Worm (Caenorhabditis elegans) whole organism, young adult: ENCODE results near the gene H03A11.13.

Experiments used
- B0336.3 ChIP-seq: fragments of 200-800 bp; sonication (Bioruptor generic); IDR thresholded peaks from 2 replicates; pipeline ENCODE4 v1.3.6; 2022; ENCODE audit warnings: missing genetic modification characterization, missing compliant biosample characterization
- C17E4.6 ChIP-seq: fragments of 200-800 bp; sonication (Bioruptor generic); IDR thresholded peaks from 2 replicates; pipeline ENCODE4 v1.3.6; 2022; ENCODE audit warnings: missing genetic modification reagents, missing genetic modification characterization, missing compliant biosample characterization
- F22D6.2 ChIP-seq: sonication (generic microtip); optimal IDR thresholded peaks from 2 replicates; lab custom pipeline; 2016; ENCODE audit warnings: mild to moderate bottlenecking, missing genetic modification characterization, missing compliant biosample characterization
- F33H1.4 ChIP-seq: fragments of 200-800 bp; sonication (Bioruptor generic); IDR thresholded peaks from 2 replicates; pipeline ENCODE4 v1.3.6; 2022; ENCODE audit warnings: missing genetic modification reagents, missing genetic modification characterization, missing compliant biosample characterization
- F52B5.7 ChIP-seq: sonication (generic microtip); optimal IDR thresholded peaks from 2 replicates; lab custom pipeline; 2016; ENCODE audit warnings: mild to moderate bottlenecking, missing genetic modification characterization, missing compliant biosample characterization
- Y79H2A.3 ChIP-seq: fragments of 200-800 bp; sonication (Bioruptor generic); conservative IDR thresholded peaks from 2 replicates; pipeline ENCODE4 v1.3.6; 2022; ENCODE audit warnings: missing genetic modification reagents, missing genetic modification characterization, missing compliant biosample characterization
- Y95B8A.8 ChIP-seq: fragments of 200-800 bp; sonication (Bioruptor generic); IDR thresholded peaks from 2 replicates; pipeline ENCODE4 v1.3.6; 2022; ENCODE audit warnings: missing genetic modification reagents, missing genetic modification characterization, missing compliant biosample characterization
- ZK185.1 ChIP-seq: sonication (generic microtip); optimal IDR thresholded peaks from 2 replicates; lab custom pipeline; 2016; ENCODE audit warnings: mild to moderate bottlenecking, missing genetic modification characterization, missing compliant biosample characterization; ENCODE audit not compliant: poor library complexity, severe bottlenecking
- ama-1 ChIP-seq, 3 experiments: fragments of 150-350 bp in 1 of 3; sonication (generic microtip) in 2 of 3; optimal IDR thresholded peaks; 2 replicates each; lab custom pipeline; 2014 to 2018; ENCODE audit warnings: missing biosample characterization in 2 of 3, missing genetic modification characterization in 2 of 3, missing genetic modification reagents in 2 of 3
- aptf-2 ChIP-seq: fragments of 200-800 bp; sonication (Bioruptor generic); conservative IDR thresholded peaks from 2 replicates; pipeline ENCODE4 v1.3.6; 2022; ENCODE audit warnings: missing genetic modification reagents, missing genetic modification characterization, missing compliant biosample characterization
- athp-1 ChIP-seq: sonication (generic microtip); optimal IDR thresholded peaks from 2 replicates; lab custom pipeline; 2017; ENCODE audit warnings: mild to moderate bottlenecking, missing genetic modification characterization, missing compliant biosample characterization
- attf-3 ChIP-seq: fragments of 200-800 bp; sonication (Bioruptor generic); conservative IDR thresholded peaks from 2 replicates; pipeline ENCODE4 v1.3.6; 2022; ENCODE audit warnings: missing genetic modification reagents, missing genetic modification characterization, missing compliant biosample characterization
- attf-6 ChIP-seq: fragments of 200-800 bp; sonication (Bioruptor generic); IDR thresholded peaks from 2 replicates; pipeline ENCODE4 v1.3.6; 2022; ENCODE audit warnings: missing genetic modification reagents, missing genetic modification characterization, missing compliant biosample characterization
- ceh-40 ChIP-seq: fragments of 200-800 bp; sonication (Bioruptor generic); IDR thresholded peaks from 2 replicates; pipeline ENCODE4 v1.3.6; 2022; ENCODE audit warnings: missing genetic modification characterization, missing compliant biosample characterization
- ceh-91 ChIP-seq: fragments of 200-800 bp; sonication (Bioruptor generic); IDR thresholded peaks from 2 replicates; pipeline ENCODE4 v1.3.6; 2022; ENCODE audit warnings: missing genetic modification reagents, missing genetic modification characterization, missing compliant biosample characterization
- chd-7 ChIP-seq: sonication (generic microtip); optimal IDR thresholded peaks from 2 replicates; lab custom pipeline; 2016; ENCODE audit warnings: mild to moderate bottlenecking, missing genetic modification characterization, moderate library complexity, missing compliant biosample characterization
- efl-1 ChIP-seq: fragments of 150-350 bp; optimal IDR thresholded peaks from 2 replicates; lab custom pipeline; 2014; ENCODE audit warnings: missing biosample characterization, missing genetic modification reagents, missing genetic modification characterization
- egl-44 ChIP-seq: fragments of 200-800 bp; sonication (Bioruptor generic); IDR thresholded peaks from 2 replicates; pipeline ENCODE4 v1.3.6; 2022; ENCODE audit warnings: missing genetic modification reagents, missing genetic modification characterization, missing compliant biosample characterization
- egrh-3 ChIP-seq: fragments of 200-800 bp; sonication (Bioruptor generic); IDR thresholded peaks from 2 replicates; pipeline ENCODE4 v1.3.6; 2022; ENCODE audit warnings: missing genetic modification reagents, missing genetic modification characterization, missing compliant biosample characterization
- ets-4 ChIP-seq: fragments of 200-800 bp; sonication (Bioruptor generic); optimal IDR thresholded peaks from 2 replicates; lab custom pipeline; 2018; ENCODE audit warnings: mild to moderate bottlenecking, missing genetic modification characterization, missing compliant biosample characterization
- fkh-3 ChIP-seq: sonication (generic microtip); optimal IDR thresholded peaks from 2 replicates; lab custom pipeline; 2016; ENCODE audit warnings: mild to moderate bottlenecking, missing genetic modification characterization, missing compliant biosample characterization
- hrde-1 ChIP-seq: sonication (generic microtip); optimal IDR thresholded peaks from 2 replicates; lab custom pipeline; 2016; ENCODE audit warnings: missing genetic modification characterization, mild to moderate bottlenecking, missing compliant biosample characterization, moderate library complexity, missing genotype, missing genetic modification reagents, borderline replicate concordance
- let-526 ChIP-seq: fragments of 200-800 bp; sonication (Bioruptor generic); IDR thresholded peaks from 2 replicates; pipeline ENCODE4 v1.3.6; 2022; ENCODE audit warnings: missing genetic modification reagents, missing genetic modification characterization, missing compliant biosample characterization
- lin-26 ChIP-seq: fragments of 200-800 bp; sonication (Bioruptor generic); IDR thresholded peaks from 2 replicates; pipeline ENCODE4 v1.3.6; 2022; ENCODE audit warnings: missing genetic modification reagents, missing genetic modification characterization, missing compliant biosample characterization
- lin-40 ChIP-seq: sonication (generic microtip); optimal IDR thresholded peaks from 2 replicates; lab custom pipeline; 2016; ENCODE audit warnings: missing genetic modification characterization, mild to moderate bottlenecking, missing compliant biosample characterization, missing genotype, missing genetic modification reagents
- lir-1 ChIP-seq: fragments of 200-800 bp; sonication (Bioruptor generic); conservative IDR thresholded peaks from 2 replicates; pipeline ENCODE4 v1.3.6; 2022; ENCODE audit warnings: missing genetic modification reagents, missing genetic modification characterization, missing compliant biosample characterization
- lsl-1 ChIP-seq: fragments of 200-800 bp; sonication (Bioruptor generic); optimal IDR thresholded peaks from 2 replicates; lab custom pipeline; 2018; ENCODE audit warnings: mild to moderate bottlenecking, missing genetic modification characterization, moderate library complexity, missing compliant biosample characterization
- madf-6 ChIP-seq: fragments of 200-800 bp; sonication (Bioruptor generic); IDR thresholded peaks from 2 replicates; pipeline ENCODE4 v1.3.6; 2022; ENCODE audit warnings: missing genetic modification reagents, missing genetic modification characterization, missing compliant biosample characterization
- madf-8 ChIP-seq: fragments of 200-800 bp; sonication (Bioruptor generic); conservative IDR thresholded peaks from 2 replicates; pipeline ENCODE4 v1.3.6; 2022; ENCODE audit warnings: missing genetic modification reagents, missing genetic modification characterization, missing compliant biosample characterization
- mcd-1 ChIP-seq: fragments of 200-800 bp; sonication (Bioruptor generic); IDR thresholded peaks from 2 replicates; pipeline ENCODE4 v1.3.6; 2022; ENCODE audit warnings: missing genetic modification reagents, missing genetic modification characterization, missing compliant biosample characterization
- mxl-1 ChIP-seq: sonication (generic microtip); optimal IDR thresholded peaks from 2 replicates; lab custom pipeline; 2016; ENCODE audit warnings: missing genetic modification characterization, missing compliant biosample characterization
- nfya-2 ChIP-seq: fragments of 200-800 bp; sonication (Bioruptor generic); IDR thresholded peaks from 2 replicates; pipeline ENCODE4 v1.3.6; 2022; ENCODE audit warnings: missing genetic modification reagents, missing genetic modification characterization, missing compliant biosample characterization
- nfyb-1 ChIP-seq: fragments of 200-800 bp; sonication (Bioruptor generic); IDR thresholded peaks from 2 replicates; pipeline ENCODE4 v1.3.6; 2022; ENCODE audit warnings: missing genetic modification reagents, missing genetic modification characterization, missing compliant biosample characterization
- pha-4 ChIP-seq: fragments of 150-350 bp; sonication (generic microtip); optimal IDR thresholded peaks from 2 replicates; lab custom pipeline; 2014; ENCODE audit warnings: missing biosample characterization, missing genetic modification reagents, missing genetic modification characterization
- repo-1 ChIP-seq: sonication (generic microtip); optimal IDR thresholded peaks from 2 replicates; lab custom pipeline; 2017; ENCODE audit warnings: mild to moderate bottlenecking, missing genetic modification characterization, missing compliant biosample characterization
- rpc-1 ChIP-seq, 2 experiments: fragments of 150-350 bp in 1 of 2; sonication (generic microtip) in 1 of 2; optimal IDR thresholded peaks; 2 replicates each; lab custom pipeline; 2014 to 2018; ENCODE audit warnings: missing biosample characterization in 1 of 2, missing genetic modification characterization in 1 of 2, missing genetic modification reagents in 1 of 2, missing genotype in 1 of 2
- sea-2 ChIP-seq: fragments of 200-800 bp; sonication (Bioruptor generic); IDR thresholded peaks from 2 replicates; pipeline ENCODE4 v1.3.6; 2022; ENCODE audit warnings: missing genetic modification characterization, missing compliant biosample characterization
- snpc-1.1 ChIP-seq: sonication (generic microtip); optimal IDR thresholded peaks from 2 replicates; lab custom pipeline; 2017; ENCODE audit warnings: missing genetic modification characterization, mild to moderate bottlenecking, missing compliant biosample characterization, antibody characterized with exemption, moderate library complexity, missing genotype, missing genetic modification reagents; ENCODE audit not compliant: insufficient read depth
- snpc-4 ChIP-seq, 5 experiments: fragments of 150-350 bp in 1 of 5; sonication (generic microtip) in 4 of 5; optimal IDR thresholded peaks; 2 replicates each; lab custom pipeline; 2014 to 2018; ENCODE audit warnings: missing genetic modification characterization in 5 of 5, missing biosample characterization in 3 of 5, antibody characterized with exemption in 2 of 5, mild to moderate bottlenecking in 2 of 5, missing compliant biosample characterization in 2 of 5, missing genotype in 2 of 5, moderate library complexity in 2 of 5, missing genetic modification reagents in 1 of 5
- sptf-2 ChIP-seq: fragments of 200-800 bp; sonication (Bioruptor generic); optimal IDR thresholded peaks from 2 replicates; lab custom pipeline; 2018; ENCODE audit warnings: mild to moderate bottlenecking, missing genetic modification characterization, missing compliant biosample characterization
- tbp1 ChIP-seq: fragments of 200-800 bp; sonication (Bioruptor generic); optimal IDR thresholded peaks from 2 replicates; lab custom pipeline; 2018; ENCODE audit warnings: mild to moderate bottlenecking, missing genetic modification characterization, missing compliant biosample characterization
- tbx-9 ChIP-seq: sonication (generic microtip); optimal IDR thresholded peaks from 2 replicates; lab custom pipeline; 2016; ENCODE audit warnings: borderline replicate concordance, missing genetic modification characterization, inconsistent platforms, missing compliant biosample characterization
- unc-62 ChIP-seq: fragments of 150-350 bp; optimal IDR thresholded peaks from 2 replicates; lab custom pipeline; 2014; ENCODE audit warnings: missing biosample characterization, missing genetic modification reagents, missing genetic modification characterization
- ztf-22 ChIP-seq: fragments of 200-800 bp; sonication (Bioruptor generic); optimal IDR thresholded peaks from 2 replicates; lab custom pipeline; 2018; ENCODE audit warnings: mild to moderate bottlenecking, missing genetic modification characterization, moderate library complexity, missing compliant biosample characterization
- ztf-25 ChIP-seq: fragments of 200-800 bp; sonication (Bioruptor generic); IDR thresholded peaks from 2 replicates; pipeline ENCODE4 v1.3.6; 2022; ENCODE audit warnings: missing genetic modification reagents, missing genetic modification characterization, missing compliant biosample characterization
- ztf-6 ChIP-seq: fragments of 200-800 bp; sonication (Bioruptor generic); IDR thresholded peaks from 2 replicates; pipeline ENCODE4 v1.3.6; 2022; ENCODE audit warnings: missing genetic modification reagents, missing genetic modification characterization, missing compliant biosample characterization

The H03A11.13 gene

ce11 chrX:15200720-15201119 lies 12.3 kb downstream of the H03A11.13 start (continued):
- peak; percentile 53 for TF ChIP-seq F22D6.2 (tag; lab: Kevin White, UChicago)
- TF ChIP-seq egl-44 (GFP tag; lab: Robert Waterston, UW): peak; percentile 58; the same call in 1 of the 2 replicates
- peak; percentile 55 for TF ChIP-seq lir-1 (GFP tag; lab: Robert Waterston, UW)
- no peak; the same call in 1 of the 2 replicates for TF ChIP-seq nfyb-1 (GFP tag; lab: Robert Waterston, UW)
- TF ChIP-seq Y95B8A.8: peak; percentile 76
- peak; percentile 63; the same call in 1 of the 2 replicates for TF ChIP-seq ztf-6
- peak; percentile 54 for TF ChIP-seq mxl-1 (tag; lab: Kevin White, UChicago)
- TF ChIP-seq hrde-1 (tag; lab: Kevin White, UChicago): peak; percentile 88
- peak; percentile 99 for TF ChIP-seq rpc-1 (optimal IDR thresholded peaks at IDR 0.05; lab: Kevin White, UChicago)
- peak; percentile 99 for TF ChIP-seq rpc-1 (tag; optimal IDR thresholded peaks at IDR 0.05; lab: Kevin White, UChicago)
- TF ChIP-seq unc-62 (GFP tag; lab: Kevin White, UChicago): no peak
- peak; percentile 55 for TF ChIP-seq fkh-3 (tag; lab: Kevin White, UChicago)
- TF ChIP-seq snpc-4 (GFP tag; optimal IDR thresholded peaks at IDR 0.05; lab: Kevin White, UChicago): peak; percentile 78
- TF ChIP-seq snpc-4 (tag; optimal IDR thresholded peaks at IDR 0.05; lab: Kevin White, UChicago): peak; percentile 56 to 89 (median 78)
- TF ChIP-seq repo-1 (tag; lab: Kevin White, UChicago): peak; percentile 86
- no peak for TF ChIP-seq nfya-2 (GFP tag; lab: Robert Waterston, UW)
- peak; percentile 52; the same call in 1 of the 2 replicates for TF ChIP-seq attf-3
- TF ChIP-seq athp-1 (tag; lab: Kevin White, UChicago): peak; percentile 90
- TF ChIP-seq ceh-91 (GFP tag; lab: Robert Waterston, UW): no peak
- TF ChIP-seq aptf-2 (GFP tag; lab: Robert Waterston, UW): peak; percentile 71
- peak; percentile 83 for TF ChIP-seq let-526
- peak; percentile 96 for TF ChIP-seq lin-26 (GFP tag; lab: Robert Waterston, UW)
- TF ChIP-seq mcd-1: peak; percentile 78
- no peak for TF ChIP-seq ama-1 (optimal IDR thresholded peaks at IDR 0.05; lab: Kevin White, UChicago)
- peak; percentile 34 to 89 for TF ChIP-seq ama-1 (GFP tag; optimal IDR thresholded peaks at IDR 0.05; lab: Kevin White, UChicago)
- peak; percentile 89; the same call in 1 of the 2 replicates for TF ChIP-seq ceh-40 (GFP tag; lab: Robert Waterston, UW)
- TF ChIP-seq ets-4 (GFP tag; lab: Kevin White, UChicago): peak; percentile 40
- no peak; the same call in 1 of the 2 replicates for TF ChIP-seq B0336.3 (GFP tag; lab: Robert Waterston, UW)
- TF ChIP-seq sea-2 (GFP tag; lab: Robert Waterston, UW): no peak
- TF ChIP-seq egrh-3 (GFP tag; lab: Robert Waterston, UW): peak; percentile 32; the same call in 1 of the 2 replicates
- TF ChIP-seq chd-7: peak; percentile 87
- TF ChIP-seq madf-6 (GFP tag; lab: Robert Waterston, UW): peak; percentile 59; the same call in 1 of the 2 replicates
- TF ChIP-seq efl-1 (GFP tag; lab: Kevin White, UChicago): no peak
- peak; percentile 74 for TF ChIP-seq snpc-1.1 (tag; lab: Kevin White, UChicago)
- TF ChIP-seq lsl-1 (GFP tag; lab: Kevin White, UChicago): no peak
- TF ChIP-seq Y79H2A.3: 0 out of 2 replicates have a peak, but pooled peaks have one; percentile 52
- TF ChIP-seq C17E4.6: peak; percentile 68; the same call in 1 of the 2 replicates
- TF ChIP-seq lin-40 (tag; lab: Kevin White, UChicago): peak; percentile 84
- TF ChIP-seq ztf-25 (GFP tag; lab: Robert Waterston, UW): peak; percentile 96
- no peak for TF ChIP-seq tbx-9 (tag; lab: Kevin White, UChicago)
- peak; percentile 30; the same call in 1 of the 2 replicates for TF ChIP-seq madf-8 (GFP tag; lab: Robert Waterston, UW)
- TF ChIP-seq ZK185.1: peak; percentile 87
- TF ChIP-seq attf-6: peak; percentile 80
- TF ChIP-seq pha-4 (tag; lab: Kevin White, UChicago): no peak
- peak; percentile 19 for TF ChIP-seq ztf-22 (GFP tag; lab: Kevin White, UChicago)
- TF ChIP-seq F33H1.4 (GFP tag; lab: Robert Waterston, UW): no peak
- TF ChIP-seq tbp1 (GFP tag; lab: Kevin White, UChicago): peak; percentile 98
- peak; percentile 90 for TF ChIP-seq F52B5.7
- no peak for TF ChIP-seq sptf-2 (GFP tag; lab: Kevin White, UChicago)
